Worm (Caenorhabditis elegans) whole organism, L4 larva: Measurements from ENCODE around the gene spo-11.

Experiments used
- F44E2.7 ChIP-seq: fragments of 200-800 bp; sonication (Bioruptor generic); IDR thresholded peaks from 2 replicates; pipeline ENCODE4 v2.1.2; 2022; ENCODE audit warnings: missing genetic modification characterization, missing compliant biosample characterization
- F49E8.2 ChIP-seq: sonication (generic microtip); optimal IDR thresholded peaks from 2 replicates; lab custom pipeline; 2016; ENCODE audit warnings: missing compliant biosample characterization, mild to moderate bottlenecking, missing genetic modification characterization, borderline replicate concordance
- Y105C5A.15 ChIP-seq: fragments of 200-800 bp; sonication (Bioruptor generic); IDR thresholded peaks from 2 replicates; pipeline ENCODE4 v1.3.6; 2022; ENCODE audit warnings: missing genetic modification characterization, missing compliant biosample characterization
- Y48G9A.11 ChIP-seq: fragments of 200-800 bp; sonication (Bioruptor generic); IDR thresholded peaks from 2 replicates; pipeline ENCODE4 v1.3.6; 2022; ENCODE audit warnings: missing genetic modification reagents, missing genetic modification characterization, missing compliant biosample characterization
- Y75B8A.6 ChIP-seq: fragments of 200-800 bp; sonication (Bioruptor generic); IDR thresholded peaks from 2 replicates; pipeline ENCODE4 v1.3.6; 2022; ENCODE audit warnings: missing genetic modification reagents, missing genetic modification characterization, missing compliant biosample characterization
- ZK337.2 ChIP-seq: fragments of 200-800 bp; sonication (Bioruptor generic); IDR thresholded peaks from 2 replicates; pipeline ENCODE4 v1.3.6; 2022; ENCODE audit warnings: missing genetic modification reagents, missing genetic modification characterization, missing compliant biosample characterization
- aha-1 ChIP-seq: fragments of 150-350 bp; peaks from one replicate; lab custom pipeline; 2014; ENCODE audit warnings: missing biosample characterization, missing genetic modification characterization
- attf-4 ChIP-seq: sonication (generic microtip); optimal IDR thresholded peaks from 3 replicates; lab custom pipeline; 2017; ENCODE audit warnings: missing biosample characterization, missing genetic modification characterization
- ceh-20 ChIP-seq: fragments of 200-800 bp; sonication (Bioruptor generic); IDR thresholded peaks from 2 replicates; pipeline ENCODE4 v1.3.6; 2022; ENCODE audit warnings: missing genetic modification reagents, missing genetic modification characterization, missing compliant biosample characterization
- ceh-28 ChIP-seq: fragments of 150-350 bp; optimal IDR thresholded peaks from 2 replicates; lab custom pipeline; 2014; ENCODE audit warnings: missing biosample characterization, missing genetic modification reagents, missing genetic modification characterization
- ceh-44 ChIP-seq: fragments of 200-800 bp; sonication (Bioruptor generic); IDR thresholded peaks from 2 replicates; pipeline ENCODE4 v1.3.6; 2022; ENCODE audit warnings: missing genetic modification reagents, missing genetic modification characterization, missing compliant biosample characterization
- ceh-82 ChIP-seq: sonication (generic microtip); optimal IDR thresholded peaks from 2 replicates; lab custom pipeline; 2017; ENCODE audit warnings: missing biosample characterization, missing genetic modification characterization
- ctbp-1 ChIP-seq: fragments of 200-800 bp; sonication (Bioruptor generic); IDR thresholded peaks from 2 replicates; pipeline ENCODE4 v1.3.6; 2022; ENCODE audit warnings: missing genetic modification reagents, missing genetic modification characterization, missing compliant biosample characterization
- daf-12 ChIP-seq: fragments of 150-350 bp; optimal IDR thresholded peaks from 2 replicates; lab custom pipeline; 2014; ENCODE audit warnings: missing biosample characterization, missing genetic modification reagents, missing genetic modification characterization
- daf-16 ChIP-seq, 3 experiments: sonication (generic microtip); optimal IDR thresholded peaks; 2 replicates each; lab custom pipeline; 2016 to 2017; ENCODE audit warnings: missing genetic modification characterization in 3 of 3, missing genetic modification reagents in 3 of 3, mild to moderate bottlenecking in 2 of 3, missing compliant biosample characterization in 2 of 3, missing biosample characterization in 1 of 3, moderate library complexity in 1 of 3
- daf-19 ChIP-seq: fragments of 200-800 bp; sonication (Bioruptor generic); conservative IDR thresholded peaks from 2 replicates; pipeline ENCODE4 v1.3.6; 2022; ENCODE audit warnings: missing genetic modification characterization, missing compliant biosample characterization
- dmd-8 ChIP-seq: fragments of 200-800 bp; sonication (Bioruptor generic); IDR thresholded peaks from 2 replicates; pipeline ENCODE4 v1.3.6; 2022; ENCODE audit warnings: missing genetic modification characterization, missing compliant biosample characterization
- dmd-9 ChIP-seq: fragments of 200-800 bp; sonication (Bioruptor generic); IDR thresholded peaks from 2 replicates; pipeline ENCODE4 v1.3.6; 2022; ENCODE audit warnings: missing genetic modification reagents, missing genetic modification characterization, missing compliant biosample characterization
- duxl-1 ChIP-seq: sonication (generic microtip); optimal IDR thresholded peaks from 2 replicates; lab custom pipeline; 2016; ENCODE audit warnings: mild to moderate bottlenecking, missing genetic modification characterization, moderate library complexity, missing compliant biosample characterization; ENCODE audit not compliant: poor library complexity
- egl-27 ChIP-seq: sonication (generic microtip); optimal IDR thresholded peaks from 3 replicates; lab custom pipeline; 2017; ENCODE audit warnings: missing biosample characterization, missing genetic modification reagents, missing genetic modification characterization
- hlh-11 ChIP-seq: fragments of 200-800 bp; sonication (Bioruptor generic); optimal IDR thresholded peaks from 2 replicates; lab custom pipeline; 2018; ENCODE audit warnings: mild to moderate bottlenecking, missing genetic modification characterization, missing compliant biosample characterization
- lin-1 ChIP-seq: fragments of 200-800 bp; sonication (Bioruptor generic); IDR thresholded peaks from 2 replicates; pipeline ENCODE4 v1.3.6; 2022; ENCODE audit warnings: missing genetic modification reagents, missing genetic modification characterization, missing compliant biosample characterization
- lin-13 ChIP-seq: fragments of 150-350 bp; optimal IDR thresholded peaks from 2 replicates; lab custom pipeline; 2014; ENCODE audit warnings: missing biosample characterization, missing genetic modification reagents, missing genetic modification characterization
- lin-15B ChIP-seq: fragments of 150-350 bp; sonication (generic microtip); optimal IDR thresholded peaks from 3 replicates; lab custom pipeline; 2014; ENCODE audit warnings: missing biosample characterization, missing genetic modification characterization
- lin-38 ChIP-seq: fragments of 200-800 bp; sonication (Bioruptor generic); IDR thresholded peaks from 2 replicates; pipeline ENCODE4 v1.3.6; 2022; ENCODE audit warnings: missing genetic modification reagents, missing genetic modification characterization, missing compliant biosample characterization
- lsy-2 ChIP-seq, 2 experiments: fragments of 150-350 bp in 1 of 2; sonication (generic microtip) in 1 of 2; optimal IDR thresholded peaks; 2 replicates each; lab custom pipeline; 2014 to 2017; ENCODE audit warnings: missing biosample characterization in 2 of 2, missing genetic modification characterization in 2 of 2
- madf-5 ChIP-seq, 2 experiments: fragments of 200-800 bp; sonication (Bioruptor generic); IDR thresholded peaks; 2 replicates each; pipeline ENCODE4 v1.3.6; 2022; ENCODE audit warnings: missing compliant biosample characterization in 2 of 2, missing genetic modification characterization in 2 of 2
- madf-9 ChIP-seq: fragments of 200-800 bp; sonication (Bioruptor generic); conservative IDR thresholded peaks from 2 replicates; pipeline ENCODE4 v1.3.6; 2022; ENCODE audit warnings: missing genetic modification reagents, missing genetic modification characterization, missing compliant biosample characterization
- mdt-29 ChIP-seq: fragments of 200-800 bp; sonication (Bioruptor generic); IDR thresholded peaks from 2 replicates; pipeline ENCODE4 v1.3.6; 2022; ENCODE audit warnings: missing genetic modification reagents, missing genetic modification characterization, missing compliant biosample characterization
- mxl-3 ChIP-seq: fragments of 200-800 bp; sonication (Bioruptor generic); optimal IDR thresholded peaks from 2 replicates; lab custom pipeline; 2018; ENCODE audit warnings: mild to moderate bottlenecking, missing genetic modification characterization, missing compliant biosample characterization
- nhr-102 ChIP-seq: sonication (generic microtip); optimal IDR thresholded peaks from 2 replicates; lab custom pipeline; 2016; ENCODE audit warnings: mild to moderate bottlenecking, missing genetic modification characterization, moderate library complexity, missing compliant biosample characterization
- nhr-11 ChIP-seq: fragments of 150-350 bp; optimal IDR thresholded peaks from 2 replicates; lab custom pipeline; 2014; ENCODE audit warnings: missing biosample characterization, missing genetic modification characterization
- nhr-111 ChIP-seq: fragments of 200-800 bp; sonication (Bioruptor generic); optimal IDR thresholded peaks from 2 replicates; lab custom pipeline; 2018; ENCODE audit warnings: mild to moderate bottlenecking, missing genetic modification characterization, missing compliant biosample characterization
- nhr-42 ChIP-seq: fragments of 200-800 bp; sonication (Bioruptor generic); IDR thresholded peaks from 2 replicates; pipeline ENCODE4 v1.3.6; 2022; ENCODE audit warnings: missing genetic modification characterization, missing compliant biosample characterization
- nhr-76 ChIP-seq: fragments of 150-350 bp; optimal IDR thresholded peaks from 2 replicates; lab custom pipeline; 2014; ENCODE audit warnings: missing biosample characterization, missing genetic modification characterization
- pha-4 ChIP-seq, 2 experiments: fragments of 150-350 bp in 1 of 2; fragments of 200-800 bp in 1 of 2; sonication (Bioruptor generic) in 1 of 2; IDR thresholded peaks in 1 of 2; optimal IDR thresholded peaks in 1 of 2; 2 replicates each; pipeline versions ENCODE4 v1.3.6 to Lab custom; 2014 to 2022; ENCODE audit warnings: missing genetic modification characterization in 2 of 2, missing genetic modification reagents in 2 of 2, missing biosample characterization in 1 of 2, missing compliant biosample characterization in 1 of 2
- rbr-2 ChIP-seq: sonication (generic microtip); optimal IDR thresholded peaks from 2 replicates; lab custom pipeline; 2016; ENCODE audit warnings: missing genotype, missing genetic modification characterization, missing compliant biosample characterization
- sdz-12 ChIP-seq: fragments of 200-800 bp; sonication (Bioruptor generic); optimal IDR thresholded peaks from 2 replicates; lab custom pipeline; 2018; ENCODE audit warnings: mild to moderate bottlenecking, missing genetic modification characterization, missing compliant biosample characterization
- set-16 ChIP-seq: fragments of 200-800 bp; sonication (Bioruptor generic); IDR thresholded peaks from 2 replicates; pipeline ENCODE4 v1.3.6; 2022; ENCODE audit warnings: missing genetic modification reagents, missing genetic modification characterization, missing compliant biosample characterization
- skn-1 ChIP-seq: fragments of 150-350 bp; optimal IDR thresholded peaks from 2 replicates; lab custom pipeline; 2014; ENCODE audit warnings: missing biosample characterization, missing genetic modification characterization
- snpc-1.2 ChIP-seq: fragments of 200-800 bp; sonication (Bioruptor generic); IDR thresholded peaks from 2 replicates; pipeline ENCODE4 v1.3.6; 2022; ENCODE audit warnings: missing genetic modification reagents, missing genetic modification characterization, missing compliant biosample characterization
- spr-1 ChIP-seq: sonication (generic microtip); optimal IDR thresholded peaks from 2 replicates; lab custom pipeline; 2016; ENCODE audit warnings: mild to moderate bottlenecking, missing genetic modification characterization, missing compliant biosample characterization
- spr-3 ChIP-seq: fragments of 200-800 bp; sonication (Bioruptor generic); optimal IDR thresholded peaks from 2 replicates; lab custom pipeline; 2018; ENCODE audit warnings: mild to moderate bottlenecking, missing genetic modification characterization, missing compliant biosample characterization
- tra-1 ChIP-seq: fragments of 200-800 bp; sonication (Bioruptor generic); IDR thresholded peaks from 2 replicates; pipeline ENCODE4 v1.3.6; 2022; ENCODE audit warnings: missing genetic modification reagents, missing genetic modification characterization, missing compliant biosample characterization
- unc-130 ChIP-seq: sonication (generic microtip); optimal IDR thresholded peaks from 2 replicates; lab custom pipeline; 2016; ENCODE audit warnings: missing genetic modification reagents, missing genetic modification characterization, missing compliant biosample characterization
- unc-39 ChIP-seq: sonication (generic microtip); optimal IDR thresholded peaks from 2 replicates; lab custom pipeline; 2017; ENCODE audit warnings: missing biosample characterization, missing genetic modification characterization
- zag-1 ChIP-seq: fragments of 150-350 bp; optimal IDR thresholded peaks from 2 replicates; lab custom pipeline; 2014; ENCODE audit warnings: missing biosample characterization, missing genetic modification characterization
- zip-2 ChIP-seq: fragments of 150-350 bp; optimal IDR thresholded peaks from 2 replicates; lab custom pipeline; 2014; ENCODE audit warnings: missing biosample characterization, missing genetic modification characterization
- ztf-11 ChIP-seq: fragments of 150-350 bp; optimal IDR thresholded peaks from 2 replicates; lab custom pipeline; 2014; ENCODE audit warnings: missing biosample characterization, missing genetic modification characterization

spo-11 gene

DNA sequence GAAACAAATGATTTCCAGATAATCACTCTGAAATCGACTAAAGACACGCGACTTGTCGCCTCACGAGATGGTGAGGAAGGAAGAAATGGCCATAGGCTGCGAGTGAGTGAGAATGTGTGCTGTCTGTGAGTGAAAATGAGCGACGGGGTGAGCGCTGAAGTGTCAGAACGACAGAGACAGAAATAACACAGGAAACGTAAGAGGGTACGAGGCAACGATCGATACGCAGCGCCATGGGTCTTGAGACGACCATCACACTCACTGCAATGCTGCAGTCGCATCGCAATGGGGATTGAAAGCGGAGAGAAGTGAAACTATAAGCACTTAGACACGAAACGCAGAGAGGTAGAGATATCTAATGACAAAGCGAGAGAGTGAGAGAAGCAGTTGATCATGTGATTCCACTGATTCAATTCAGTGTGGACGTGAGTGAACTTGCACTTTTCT is 41.9 kb downstream of the spo-11 start (continued):
- TF ChIP-seq ceh-44 (GFP tag; lab: Robert Waterston, UW): 0 out of 2 replicates have a peak, but pooled peaks have one; percentile 24
- no peak for TF ChIP-seq dmd-9 (GFP tag; lab: Robert Waterston, UW)
- peak; percentile 28 for TF ChIP-seq unc-130 (GFP tag; lab: Kevin White, UChicago)
- no peak for TF ChIP-seq Y48G9A.11 (GFP tag; lab: Robert Waterston, UW)
- peak; percentile 86 for TF ChIP-seq ctbp-1
- TF ChIP-seq egl-27 (tag; lab: Kevin White, UChicago): no peak
- TF ChIP-seq sdz-12 (GFP tag; lab: Kevin White, UChicago): peak; percentile 67
- peak; percentile 69 for TF ChIP-seq duxl-1 (tag; lab: Kevin White, UChicago)
- TF ChIP-seq rbr-2: peak; percentile 96
- no peak for TF ChIP-seq F49E8.2 (tag; lab: Kevin White, UChicago)
- peak; percentile 86 for TF ChIP-seq nhr-102
- 0 out of 2 replicates have a peak, but pooled peaks have one; percentile 10 for TF ChIP-seq F44E2.7 (GFP tag; lab: Robert Waterston, UW)
- peak; percentile 72 for TF ChIP-seq lin-13 (GFP tag; lab: Kevin White, UChicago)
- TF ChIP-seq attf-4: no peak
- TF ChIP-seq nhr-42 (GFP tag; lab: Robert Waterston, UW): peak; percentile 89
- TF ChIP-seq snpc-1.2 (GFP tag; lab: Robert Waterston, UW): peak; percentile 38; the same call in 1 of the 2 replicates
- TF ChIP-seq unc-39 (tag; lab: Kevin White, UChicago): peak; percentile 48
- peak; percentile 97 for TF ChIP-seq hlh-11 (tag; lab: Kevin White, UChicago)
- peak; percentile 78 for TF ChIP-seq set-16 (GFP tag; lab: Robert Waterston, UW)
- peak; percentile 27; the same call in 1 of the 2 replicates for TF ChIP-seq madf-9 (GFP tag; lab: Robert Waterston, UW)
- peak; percentile 51 to 71 for TF ChIP-seq daf-16 (GFP tag; optimal IDR thresholded peaks at IDR 0.05; lab: Kevin White, UChicago)
- peak; percentile 74 for TF ChIP-seq daf-16 (tag; optimal IDR thresholded peaks at IDR 0.05; lab: Kevin White, UChicago)
- TF ChIP-seq nhr-111 (GFP tag; lab: Kevin White, UChicago): no peak
- TF ChIP-seq dmd-8 (GFP tag; lab: Robert Waterston, UW): 0 out of 2 replicates have a peak, but pooled peaks have one; percentile 20
- TF ChIP-seq Y105C5A.15: no peak
- TF ChIP-seq spr-1 (tag; lab: Kevin White, UChicago): peak; percentile 92
- TF ChIP-seq ceh-28 (tag; lab: Kevin White, UChicago): peak; percentile 90
- TF ChIP-seq tra-1 (GFP tag; lab: Robert Waterston, UW): peak; percentile 76
- TF ChIP-seq, all 104 proteins: peak for 71

DNA sequence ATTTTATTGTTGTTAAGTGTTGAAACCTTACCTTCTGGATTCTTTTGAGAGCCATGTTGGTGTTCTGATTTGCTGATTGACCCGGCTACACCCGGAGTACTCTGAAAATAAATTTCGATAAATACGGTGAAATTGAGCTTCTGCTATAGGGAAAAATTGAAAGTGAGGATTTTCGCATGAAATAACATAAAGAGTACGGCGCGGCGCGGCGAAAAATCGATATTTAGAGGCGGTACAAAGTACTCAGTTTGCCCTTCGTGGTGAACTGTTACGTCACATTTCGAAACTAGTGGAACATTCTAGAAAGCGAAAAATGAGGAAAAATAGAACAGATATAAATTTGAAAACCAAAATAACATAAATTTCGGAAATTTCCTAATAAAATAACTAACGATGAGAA is 42.5 kb downstream of the spo-11 start, which contains the start of gene let-70:
Gene let-70, minus strand, starts transcription at position 101 of the 400 bp plus-strand sequence.
- peak; percentile 10 for TF ChIP-seq zip-2 (tag; lab: Kevin White, UChicago)
- TF ChIP-seq daf-19 (GFP tag; lab: Robert Waterston, UW): no peak
- TF ChIP-seq aha-1 (tag; lab: Kevin White, UChicago): peak; percentile 90
- no peak for TF ChIP-seq ceh-82 (tag; lab: Kevin White, UChicago)
- TF ChIP-seq lin-38 (GFP tag; lab: Robert Waterston, UW): no peak
- no peak for TF ChIP-seq Y75B8A.6
- no peak for TF ChIP-seq nhr-11 (tag; lab: Kevin White, UChicago)
- no peak for TF ChIP-seq ceh-44 (GFP tag; lab: Robert Waterston, UW)
- no peak for TF ChIP-seq nhr-102
- TF ChIP-seq spr-3 (GFP tag; lab: Kevin White, UChicago): no peak
- TF ChIP-seq madf-5 (GFP tag; IDR thresholded peaks at IDR 0.05; lab: Robert Waterston, UW): no peak
- no peak for TF ChIP-seq lin-1 (GFP tag; lab: Robert Waterston, UW)
- TF ChIP-seq skn-1: no peak
- TF ChIP-seq lsy-2 (tag; optimal IDR thresholded peaks at IDR 0.05; lab: Kevin White, UChicago): no peak
- TF ChIP-seq daf-12 (tag; lab: Kevin White, UChicago): no peak
- TF ChIP-seq pha-4 (GFP tag; IDR thresholded peaks at IDR 0.05; lab: Robert Waterston, UW): 0 out of 2 replicates have a peak, but pooled peaks have one; percentile 2
- TF ChIP-seq pha-4 (tag; optimal IDR thresholded peaks at IDR 0.05; lab: Kevin White, UChicago): no peak
- no peak for TF ChIP-seq nhr-42 (GFP tag; lab: Robert Waterston, UW)
- TF ChIP-seq hlh-11 (tag; lab: Kevin White, UChicago): no peak
- TF ChIP-seq mxl-3 (GFP tag; lab: Kevin White, UChicago): no peak
- TF ChIP-seq duxl-1 (tag; lab: Kevin White, UChicago): no peak
- TF ChIP-seq mdt-29 (GFP tag; lab: Robert Waterston, UW): 0 out of 2 replicates have a peak, but pooled peaks have one; percentile 5
- TF ChIP-seq zag-1: no peak
- TF ChIP-seq nhr-76 (tag; lab: Kevin White, UChicago): no peak
- no peak for TF ChIP-seq lin-15B
- no peak for TF ChIP-seq ceh-20 (GFP tag; lab: Robert Waterston, UW)
- no peak for TF ChIP-seq nhr-111 (GFP tag; lab: Kevin White, UChicago)
- no peak for TF ChIP-seq ztf-11 (tag; lab: Kevin White, UChicago)
- TF ChIP-seq ZK337.2: no peak
